Worm (Caenorhabditis elegans) whole organism, L4 larva: ENCODE measurements around the gene top-3.

Experiments used
- F37D6.2 ChIP-seq: sonication (generic microtip); optimal IDR thresholded peaks from 2 replicates; lab custom pipeline; 2016; ENCODE audit warnings: mild to moderate bottlenecking, missing genetic modification characterization, missing compliant biosample characterization
- F44E2.7 ChIP-seq: fragments of 200-800 bp; sonication (Bioruptor generic); IDR thresholded peaks from 2 replicates; pipeline ENCODE4 v2.1.2; 2022; ENCODE audit warnings: missing genetic modification characterization, missing compliant biosample characterization
- F49E8.2 ChIP-seq: sonication (generic microtip); optimal IDR thresholded peaks from 2 replicates; lab custom pipeline; 2016; ENCODE audit warnings: missing compliant biosample characterization, mild to moderate bottlenecking, missing genetic modification characterization, borderline replicate concordance
- T20F7.1 ChIP-seq: fragments of 200-800 bp; sonication (Bioruptor generic); optimal IDR thresholded peaks from 2 replicates; lab custom pipeline; 2018; ENCODE audit warnings: mild to moderate bottlenecking, missing genetic modification characterization, missing compliant biosample characterization
- T26A8.4 ChIP-seq: fragments of 200-800 bp; sonication (Bioruptor generic); IDR thresholded peaks from 2 replicates; pipeline ENCODE4 v1.3.6; 2022; ENCODE audit warnings: missing genetic modification characterization, missing compliant biosample characterization
- Y105C5A.15 ChIP-seq: fragments of 200-800 bp; sonication (Bioruptor generic); IDR thresholded peaks from 2 replicates; pipeline ENCODE4 v1.3.6; 2022; ENCODE audit warnings: missing genetic modification characterization, missing compliant biosample characterization
- Y75B8A.6 ChIP-seq: fragments of 200-800 bp; sonication (Bioruptor generic); IDR thresholded peaks from 2 replicates; pipeline ENCODE4 v1.3.6; 2022; ENCODE audit warnings: missing genetic modification reagents, missing genetic modification characterization, missing compliant biosample characterization
- ZK337.2 ChIP-seq: fragments of 200-800 bp; sonication (Bioruptor generic); IDR thresholded peaks from 2 replicates; pipeline ENCODE4 v1.3.6; 2022; ENCODE audit warnings: missing genetic modification reagents, missing genetic modification characterization, missing compliant biosample characterization
- ZK546.5 ChIP-seq, 2 experiments: sonication (generic microtip); optimal IDR thresholded peaks; 2 replicates each; lab custom pipeline; 2017; ENCODE audit warnings: missing biosample characterization in 2 of 2, missing genetic modification characterization in 2 of 2
- aha-1 ChIP-seq: fragments of 150-350 bp; peaks from one replicate; lab custom pipeline; 2014; ENCODE audit warnings: missing biosample characterization, missing genetic modification characterization
- ceh-20 ChIP-seq: fragments of 200-800 bp; sonication (Bioruptor generic); IDR thresholded peaks from 2 replicates; pipeline ENCODE4 v1.3.6; 2022; ENCODE audit warnings: missing genetic modification reagents, missing genetic modification characterization, missing compliant biosample characterization
- ceh-32 ChIP-seq: sonication (generic microtip); optimal IDR thresholded peaks from 2 replicates; lab custom pipeline; 2016; ENCODE audit warnings: mild to moderate bottlenecking, missing genetic modification characterization, missing compliant biosample characterization; ENCODE audit not compliant: poor library complexity
- daf-12 ChIP-seq: fragments of 150-350 bp; optimal IDR thresholded peaks from 2 replicates; lab custom pipeline; 2014; ENCODE audit warnings: missing biosample characterization, missing genetic modification reagents, missing genetic modification characterization
- daf-16 ChIP-seq, 3 experiments: sonication (generic microtip); optimal IDR thresholded peaks; 2 replicates each; lab custom pipeline; 2016 to 2017; ENCODE audit warnings: missing genetic modification characterization in 3 of 3, missing genetic modification reagents in 3 of 3, mild to moderate bottlenecking in 2 of 3, missing compliant biosample characterization in 2 of 3, missing biosample characterization in 1 of 3, moderate library complexity in 1 of 3
- dmd-8 ChIP-seq: fragments of 200-800 bp; sonication (Bioruptor generic); IDR thresholded peaks from 2 replicates; pipeline ENCODE4 v1.3.6; 2022; ENCODE audit warnings: missing genetic modification characterization, missing compliant biosample characterization
- dpl-1 ChIP-seq: fragments of 150-350 bp; optimal IDR thresholded peaks from 2 replicates; lab custom pipeline; 2014; ENCODE audit warnings: missing biosample characterization, missing genetic modification reagents, missing genetic modification characterization
- egl-43 ChIP-seq: fragments of 200-800 bp; sonication (Bioruptor generic); IDR thresholded peaks from 2 replicates; pipeline ENCODE4 v1.3.6; 2022; ENCODE audit warnings: missing genetic modification reagents, missing genetic modification characterization, missing compliant biosample characterization
- fos-1 ChIP-seq: fragments of 150-350 bp; optimal IDR thresholded peaks from 2 replicates; lab custom pipeline; 2014; ENCODE audit warnings: missing biosample characterization, missing genetic modification characterization
- gei-8 ChIP-seq: fragments of 200-800 bp; sonication (Bioruptor generic); optimal IDR thresholded peaks from 2 replicates; lab custom pipeline; 2018; ENCODE audit warnings: mild to moderate bottlenecking, missing genetic modification characterization, missing compliant biosample characterization
- hmg-1.1 ChIP-seq: fragments of 200-800 bp; sonication (Bioruptor generic); IDR thresholded peaks from 2 replicates; pipeline ENCODE4 v1.3.6; 2022; ENCODE audit warnings: missing genetic modification reagents, missing genetic modification characterization, missing compliant biosample characterization
- jun-1 ChIP-seq: fragments of 150-350 bp; optimal IDR thresholded peaks from 2 replicates; lab custom pipeline; 2014; ENCODE audit warnings: missing biosample characterization, missing genetic modification reagents, missing genetic modification characterization
- lim-7 ChIP-seq: fragments of 200-800 bp; sonication (Bioruptor generic); IDR thresholded peaks from 2 replicates; pipeline ENCODE4 v1.3.6; 2022; ENCODE audit warnings: missing genetic modification characterization, missing compliant biosample characterization
- lin-38 ChIP-seq: fragments of 200-800 bp; sonication (Bioruptor generic); IDR thresholded peaks from 2 replicates; pipeline ENCODE4 v1.3.6; 2022; ENCODE audit warnings: missing genetic modification reagents, missing genetic modification characterization, missing compliant biosample characterization
- madf-5 ChIP-seq, 2 experiments: fragments of 200-800 bp; sonication (Bioruptor generic); IDR thresholded peaks; 2 replicates each; pipeline ENCODE4 v1.3.6; 2022; ENCODE audit warnings: missing compliant biosample characterization in 2 of 2, missing genetic modification characterization in 2 of 2
- madf-9 ChIP-seq: fragments of 200-800 bp; sonication (Bioruptor generic); conservative IDR thresholded peaks from 2 replicates; pipeline ENCODE4 v1.3.6; 2022; ENCODE audit warnings: missing genetic modification reagents, missing genetic modification characterization, missing compliant biosample characterization
- mes-2 ChIP-seq: sonication (generic microtip); optimal IDR thresholded peaks from 2 replicates; lab custom pipeline; 2016; ENCODE audit warnings: missing genotype, mild to moderate bottlenecking, missing genetic modification characterization, missing compliant biosample characterization; ENCODE audit not compliant: poor library complexity, severe bottlenecking
- mxl-2 ChIP-seq: fragments of 200-800 bp; sonication (Bioruptor generic); conservative IDR thresholded peaks from 2 replicates; pipeline ENCODE4 v1.3.6; 2022; ENCODE audit warnings: missing genetic modification reagents, missing genetic modification characterization, missing compliant biosample characterization
- nhr-11 ChIP-seq: fragments of 150-350 bp; optimal IDR thresholded peaks from 2 replicates; lab custom pipeline; 2014; ENCODE audit warnings: missing biosample characterization, missing genetic modification characterization
- nhr-237 ChIP-seq: sonication (generic microtip); optimal IDR thresholded peaks from 2 replicates; lab custom pipeline; 2017; ENCODE audit warnings: missing biosample characterization, missing genetic modification characterization
- nhr-42 ChIP-seq: fragments of 200-800 bp; sonication (Bioruptor generic); IDR thresholded peaks from 2 replicates; pipeline ENCODE4 v1.3.6; 2022; ENCODE audit warnings: missing genetic modification characterization, missing compliant biosample characterization
- pha-4 ChIP-seq, 2 experiments: fragments of 150-350 bp in 1 of 2; fragments of 200-800 bp in 1 of 2; sonication (Bioruptor generic) in 1 of 2; IDR thresholded peaks in 1 of 2; optimal IDR thresholded peaks in 1 of 2; 2 replicates each; pipeline versions ENCODE4 v1.3.6 to Lab custom; 2014 to 2022; ENCODE audit warnings: missing genetic modification characterization in 2 of 2, missing genetic modification reagents in 2 of 2, missing biosample characterization in 1 of 2, missing compliant biosample characterization in 1 of 2
- saeg-2 ChIP-seq: fragments of 200-800 bp; sonication (Bioruptor generic); IDR thresholded peaks from 2 replicates; pipeline ENCODE4 v1.3.6; 2022; ENCODE audit warnings: missing genetic modification reagents, missing genetic modification characterization, missing compliant biosample characterization
- sdz-12 ChIP-seq: fragments of 200-800 bp; sonication (Bioruptor generic); optimal IDR thresholded peaks from 2 replicates; lab custom pipeline; 2018; ENCODE audit warnings: mild to moderate bottlenecking, missing genetic modification characterization, missing compliant biosample characterization
- set-16 ChIP-seq: fragments of 200-800 bp; sonication (Bioruptor generic); IDR thresholded peaks from 2 replicates; pipeline ENCODE4 v1.3.6; 2022; ENCODE audit warnings: missing genetic modification reagents, missing genetic modification characterization, missing compliant biosample characterization
- tag-97 ChIP-seq: fragments of 200-800 bp; sonication (Bioruptor generic); IDR thresholded peaks from 2 replicates; pipeline ENCODE4 v1.3.6; 2022; ENCODE audit warnings: missing genetic modification characterization, missing compliant biosample characterization
- unc-39 ChIP-seq: sonication (generic microtip); optimal IDR thresholded peaks from 2 replicates; lab custom pipeline; 2017; ENCODE audit warnings: missing biosample characterization, missing genetic modification characterization
- vab-7 ChIP-seq: fragments of 200-800 bp; sonication (Bioruptor generic); IDR thresholded peaks from 2 replicates; pipeline ENCODE4 v1.3.6; 2022; ENCODE audit warnings: missing genetic modification reagents, missing genetic modification characterization, missing compliant biosample characterization
- zip-2 ChIP-seq: fragments of 150-350 bp; optimal IDR thresholded peaks from 2 replicates; lab custom pipeline; 2014; ENCODE audit warnings: missing biosample characterization, missing genetic modification characterization

The top-3 gene

DNA sequence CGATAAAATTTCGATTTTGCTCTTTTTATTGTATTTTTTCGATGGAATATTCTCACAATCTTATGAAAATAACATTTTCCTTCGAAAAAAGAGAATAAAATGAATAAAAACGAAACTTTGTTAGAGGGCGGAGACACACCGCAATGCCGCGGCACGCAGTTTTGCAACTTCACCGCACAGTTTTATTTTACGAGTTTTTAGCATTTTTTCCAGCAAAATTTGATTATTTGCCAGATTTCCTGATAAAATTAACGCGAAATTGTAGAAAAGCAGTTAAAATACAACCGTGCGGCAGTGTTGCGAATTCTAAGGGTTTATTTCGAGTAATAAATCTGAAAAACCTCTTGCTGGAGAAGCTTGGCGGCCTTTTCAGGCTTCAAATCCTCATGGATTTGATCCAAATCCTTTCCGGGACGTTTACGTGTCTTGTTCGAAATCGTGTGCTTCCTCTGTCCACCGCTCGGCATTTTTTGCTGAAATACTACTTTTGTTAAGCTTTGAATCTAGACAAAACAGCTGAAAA, 41.7 kb downstream of the top-3 start, which contains the start of gene znf-593 (continued):
- TF ChIP-seq T20F7.1 (no peak), nhr-237 (no peak), nhr-11 (tag; lab: Kevin White, UChicago) (no peak), sdz-12 (no peak), saeg-2 (no peak), jun-1 (tag; lab: Kevin White, UChicago) (no peak), daf-12 (tag; lab: Kevin White, UChicago) (no peak), nhr-42 (GFP tag; lab: Robert Waterston, UW) (no peak), T26A8.4 (GFP tag; lab: Robert Waterston, UW) (peak; percentile 56), tag-97 (GFP tag; lab: Robert Waterston, UW) (no peak), pha-4 (GFP tag; IDR thresholded peaks at IDR 0.05; lab: Robert Waterston, UW) (0 out of 2 replicates have a peak, but pooled peaks have one; percentile 27), pha-4 (tag; optimal IDR thresholded peaks at IDR 0.05; lab: Kevin White, UChicago) (no peak), unc-39 (tag; lab: Kevin White, UChicago) (no peak), lim-7 (GFP tag; lab: Robert Waterston, UW) (no peak), mxl-2 (GFP tag; lab: Robert Waterston, UW) (no peak), zip-2 (tag; lab: Kevin White, UChicago) (no peak), F37D6.2 (tag; lab: Kevin White, UChicago) (no peak)

DNA sequence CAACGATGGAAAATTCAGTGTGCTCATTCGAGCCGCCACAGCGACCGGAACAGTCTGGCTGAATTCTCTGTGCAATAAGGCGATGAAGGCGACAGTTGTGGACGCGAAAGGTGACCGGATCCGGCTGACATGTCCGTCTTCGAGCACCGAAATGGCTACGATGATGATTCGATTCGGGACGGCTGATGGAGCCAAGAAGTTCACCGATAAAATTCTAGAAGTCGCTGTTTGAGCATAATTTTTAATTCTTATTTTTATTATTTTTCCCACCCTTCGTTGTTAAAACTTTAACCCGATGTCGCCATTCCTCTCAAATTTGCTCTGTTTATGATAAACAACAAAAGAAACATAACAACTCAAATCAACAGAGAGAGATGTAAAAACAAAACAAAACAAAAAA, 42.5 kb downstream of the top-3 start:
- 0 out of 2 replicates have a peak, but pooled peaks have one; percentile 25 for TF ChIP-seq lin-38 (GFP tag; lab: Robert Waterston, UW)
- peak; percentile 9 for TF ChIP-seq aha-1 (tag; lab: Kevin White, UChicago)
- no peak for TF ChIP-seq F49E8.2
- no peak for TF ChIP-seq ceh-20 (GFP tag; lab: Robert Waterston, UW)
- TF ChIP-seq mes-2 (tag; lab: Kevin White, UChicago) = peak; percentile 45
- TF ChIP-seq ZK546.5 (tag; optimal IDR thresholded peaks at IDR 0.05; lab: Kevin White, UChicago) = no peak
- no peak for TF ChIP-seq gei-8
- TF ChIP-seq, all 104 proteins: peak for 3

DNA sequence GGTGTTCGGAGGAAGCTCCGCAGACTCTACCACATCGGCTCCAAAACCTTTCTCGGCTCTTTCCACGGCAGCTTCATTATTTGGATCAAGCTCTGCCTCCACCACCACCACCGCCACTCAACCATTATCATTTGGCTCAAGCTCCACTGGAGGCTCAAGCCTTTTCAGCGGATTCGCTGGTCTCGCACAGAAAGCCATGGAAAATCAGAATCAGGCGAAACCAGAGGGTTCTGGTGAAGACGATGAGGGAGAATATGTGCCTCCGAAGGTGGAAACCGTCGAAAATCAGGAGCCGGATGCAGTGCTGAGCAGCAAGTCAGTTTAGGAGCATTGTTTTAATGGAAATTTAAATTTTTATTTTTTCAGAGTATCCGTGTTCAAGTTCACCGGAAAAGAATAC, 42.9 kb downstream of the top-3 start:
- no peak for TF ChIP-seq ZK337.2
- TF ChIP-seq dmd-8 (GFP tag; lab: Robert Waterston, UW) = no peak
- no peak for TF ChIP-seq ceh-32 (tag; lab: Kevin White, UChicago)
- no peak for TF ChIP-seq lim-7 (GFP tag; lab: Robert Waterston, UW)
- no peak for TF ChIP-seq dpl-1 (GFP tag; lab: Kevin White, UChicago)
- TF ChIP-seq hmg-1.1 = no peak
- peak; percentile 90 for TF ChIP-seq aha-1 (tag; lab: Kevin White, UChicago)
- no peak for TF ChIP-seq T20F7.1
- TF ChIP-seq tag-97 (GFP tag; lab: Robert Waterston, UW) = no peak
- TF ChIP-seq egl-43 = no peak
- TF ChIP-seq Y105C5A.15 (GFP tag; lab: Robert Waterston, UW) = no peak
- TF ChIP-seq F44E2.7 (GFP tag; lab: Robert Waterston, UW) = no peak
- TF ChIP-seq madf-5 (GFP tag; IDR thresholded peaks at IDR 0.05; lab: Robert Waterston, UW) = no peak
- no peak for TF ChIP-seq Y75B8A.6 (GFP tag; lab: Robert Waterston, UW)
- peak; percentile 56 for TF ChIP-seq set-16 (GFP tag; lab: Robert Waterston, UW)

DNA sequence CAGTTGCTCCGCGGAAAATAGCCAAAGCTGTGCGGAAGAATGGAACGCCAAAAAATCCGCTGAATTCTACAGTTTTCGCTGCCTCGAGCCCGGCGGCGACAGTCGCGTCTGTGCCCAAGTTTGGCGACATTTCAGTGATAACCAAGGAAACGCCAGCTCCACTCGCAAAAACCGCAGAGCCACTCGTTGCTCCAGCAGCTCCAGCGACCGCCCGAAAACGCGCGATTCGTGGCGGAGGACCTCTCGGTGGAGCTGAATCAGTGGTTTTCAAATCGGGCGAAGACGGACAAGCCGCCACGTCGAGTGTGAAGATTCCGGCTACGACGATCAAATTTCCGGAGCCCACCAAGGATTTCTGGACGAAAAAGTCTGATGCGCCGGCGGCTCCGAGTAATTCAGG, 43.7 kb downstream of the top-3 start:
- TF ChIP-seq set-16 (GFP tag; lab: Robert Waterston, UW) (peak; percentile 86), vab-7 (no peak), daf-16 (GFP tag; optimal IDR thresholded peaks at IDR 0.05; lab: Kevin White, UChicago) (no peak), daf-16 (tag; optimal IDR thresholded peaks at IDR 0.05; lab: Kevin White, UChicago) (no peak), madf-9 (GFP tag; lab: Robert Waterston, UW) (no peak), fos-1 (tag; lab: Kevin White, UChicago) (no peak)
